Fruit fly (Drosophila melanogaster) whole organism, adult: ENCODE results near the gene Ipo9.

Experiments
- CG11617 ChIP-seq: fragments of 200-800 bp; sonication (Bioruptor generic); optimal IDR thresholded peaks from 2 replicates; lab custom pipeline; 2017; ENCODE audit warnings: mild to moderate bottlenecking, missing biosample characterization, missing genetic modification reagents, missing genetic modification characterization
- CG12768 ChIP-seq: fragments of 200-800 bp; sonication (Bioruptor generic); optimal IDR thresholded peaks from 2 replicates; lab custom pipeline; 2017; ENCODE audit warnings: missing biosample characterization, missing genetic modification characterization, mild to moderate bottlenecking, moderate library complexity, missing genetic modification reagents
- CG14711 ChIP-seq: fragments of 200-800 bp; sonication (Bioruptor generic); optimal IDR thresholded peaks from 2 replicates; lab custom pipeline; 2018; ENCODE audit warnings: missing biosample characterization, mild to moderate bottlenecking, missing genetic modification characterization, moderate library complexity
- CG1620 ChIP-seq: fragments of 200-800 bp; sonication (Bioruptor generic); optimal IDR thresholded peaks from 2 replicates; lab custom pipeline; 2016; ENCODE audit warnings: missing biosample characterization, missing genetic modification characterization
- CG33017 ChIP-seq: fragments of 200-800 bp; sonication (Bioruptor generic); optimal IDR thresholded peaks from 2 replicates; lab custom pipeline; 2018; ENCODE audit warnings: missing biosample characterization, mild to moderate bottlenecking, missing genetic modification characterization, moderate library complexity
- CG5204 ChIP-seq: fragments of 200-800 bp; sonication (Bioruptor generic); optimal IDR thresholded peaks from 2 replicates; lab custom pipeline; 2016; ENCODE audit warnings: missing biosample characterization, missing genetic modification characterization
- CG7045 ChIP-seq: fragments of 200-800 bp; sonication (Bioruptor generic); optimal IDR thresholded peaks from 2 replicates; lab custom pipeline; 2017; ENCODE audit warnings: missing biosample characterization, mild to moderate bottlenecking, missing genetic modification characterization
- CG7101 ChIP-seq: fragments of 200-800 bp; sonication (Bioruptor generic); optimal IDR thresholded peaks from 2 replicates; lab custom pipeline; 2018; ENCODE audit warnings: missing biosample characterization, mild to moderate bottlenecking, missing genetic modification characterization, moderate library complexity
- Clk ChIP-seq: fragments of 200-800 bp; sonication (Bioruptor generic); optimal IDR thresholded peaks from 2 replicates; lab custom pipeline; 2017; ENCODE audit warnings: missing biosample characterization, missing genetic modification characterization
- Crg-1 ChIP-seq: fragments of 200-800 bp; sonication (Bioruptor generic); optimal IDR thresholded peaks from 2 replicates; lab custom pipeline; 2016; ENCODE audit warnings: missing biosample characterization, missing genetic modification characterization
- Hr96 ChIP-seq: fragments of 200-800 bp; sonication (Bioruptor generic); optimal IDR thresholded peaks from 2 replicates; lab custom pipeline; 2016; ENCODE audit warnings: missing biosample characterization, missing genetic modification characterization
- Mnt ChIP-seq: fragments of 200-800 bp; sonication (Bioruptor generic); optimal IDR thresholded peaks from 2 replicates; lab custom pipeline; 2016; ENCODE audit warnings: missing biosample characterization, mild to moderate bottlenecking, missing genetic modification characterization
- bab1 ChIP-seq: fragments of 200-800 bp; sonication (Bioruptor generic); optimal IDR thresholded peaks from 3 replicates; lab custom pipeline; 2019; ENCODE audit warnings: missing biosample characterization, mild to moderate bottlenecking, missing genetic modification characterization, moderate library complexity
- cic ChIP-seq: fragments of 200-800 bp; sonication (Bioruptor generic); optimal IDR thresholded peaks from 2 replicates; lab custom pipeline; 2017; ENCODE audit warnings: missing biosample characterization, mild to moderate bottlenecking, missing genetic modification characterization, moderate library complexity
- cnc ChIP-seq, 2 experiments: fragments of >200 bp; optimal IDR thresholded peaks; 2 replicates each; lab custom pipeline; 2017
- kay ChIP-seq: fragments of 200-800 bp; sonication (Bioruptor generic); peaks from one replicate; lab custom pipeline; 2016; ENCODE audit warnings: missing biosample characterization, missing genetic modification characterization, borderline replicate concordance
- ovo ChIP-seq: fragments of 200-800 bp; sonication (Bioruptor generic); optimal IDR thresholded peaks from 2 replicates; lab custom pipeline; 2016; ENCODE audit warnings: missing biosample characterization, missing genetic modification characterization
- pad ChIP-seq: fragments of 200-800 bp; sonication (Bioruptor generic); optimal IDR thresholded peaks from 3 replicates; lab custom pipeline; 2017; ENCODE audit warnings: missing biosample characterization, missing genetic modification characterization, mild to moderate bottlenecking, moderate library complexity, missing genetic modification reagents
- tj ChIP-seq: fragments of 200-800 bp; sonication (Bioruptor generic); optimal IDR thresholded peaks from 3 replicates; lab custom pipeline; 2017; ENCODE audit warnings: missing biosample characterization, mild to moderate bottlenecking, missing genetic modification characterization, moderate library complexity
- toe ChIP-seq: fragments of 200-800 bp; sonication (Bioruptor generic); optimal IDR thresholded peaks from 2 replicates; lab custom pipeline; 2016; ENCODE audit warnings: missing biosample characterization, missing genetic modification characterization

Gene Ipo9

dm6 chr3R:11412371-11412770 lies at the start of gene Ipo9:
Ipo9 (plus strand) TSS chr3R:11412522.
- peak; percentile 19 for TF ChIP-seq bab1
- TF ChIP-seq CG12768 (GFP tag; lab: Kevin White, UChicago): no peak
- peak; percentile 40 for TF ChIP-seq CG7101
- no peak for TF ChIP-seq CG14711 (tag; lab: Kevin White, UChicago)
- TF ChIP-seq pad: no peak
- no peak for TF ChIP-seq CG5204 (GFP tag; lab: Kevin White, UChicago)
- peak; percentile 76 for TF ChIP-seq Mnt
- no peak for TF ChIP-seq CG1620 (GFP tag; lab: Kevin White, UChicago)
- no peak for TF ChIP-seq CG33017 (tag; lab: Kevin White, UChicago)
- no peak for TF ChIP-seq tj (GFP tag; lab: Kevin White, UChicago)
- TF ChIP-seq Crg-1: peak; percentile 18
- TF ChIP-seq toe (GFP tag; lab: Kevin White, UChicago): no peak
- no peak for TF ChIP-seq ovo (GFP tag; lab: Kevin White, UChicago)
- no peak for TF ChIP-seq CG11617 (GFP tag; lab: Kevin White, UChicago)
- TF ChIP-seq cnc (optimal IDR thresholded peaks at IDR 0.05; lab: Kevin White, UChicago): no peak
- no peak for TF ChIP-seq Hr96 (GFP tag; lab: Kevin White, UChicago)
- TF ChIP-seq cic: peak; percentile 1
- TF ChIP-seq CG7045: no peak
- TF ChIP-seq Clk (GFP tag; lab: Kevin White, UChicago): no peak
- peak; percentile 70 for TF ChIP-seq kay

dm6 chr3R:11363577-11363976 lies 48.7 kb upstream of the Ipo9 start:
- no peak for TF ChIP-seq CG14711 (tag; lab: Kevin White, UChicago)
- TF ChIP-seq pad: no peak
- no peak for TF ChIP-seq CG5204 (GFP tag; lab: Kevin White, UChicago)
- TF ChIP-seq Mnt: no peak
- TF ChIP-seq Clk (GFP tag; lab: Kevin White, UChicago): no peak
- TF ChIP-seq cic: no peak
- no peak for TF ChIP-seq CG11617 (GFP tag; lab: Kevin White, UChicago)
- TF ChIP-seq kay: no peak

dm6 chr3R:11366315-11366714 lies 46.0 kb upstream of the Ipo9 start:
- no peak for TF ChIP-seq ovo (GFP tag; lab: Kevin White, UChicago)
- TF ChIP-seq Hr96 (GFP tag; lab: Kevin White, UChicago): no peak
- TF ChIP-seq Clk (GFP tag; lab: Kevin White, UChicago): no peak
- no peak for TF ChIP-seq CG5204 (GFP tag; lab: Kevin White, UChicago)
- TF ChIP-seq CG1620 (GFP tag; lab: Kevin White, UChicago): no peak

- no peak for TF ChIP-seq CG14711 (tag; lab: Kevin White, UChicago)
- TF ChIP-seq CG7045: no peak
- no peak for TF ChIP-seq CG33017 (tag; lab: Kevin White, UChicago)
- TF ChIP-seq CG11617 (GFP tag; lab: Kevin White, UChicago): no peak
- no peak for TF ChIP-seq Hr96 (GFP tag; lab: Kevin White, UChicago)
- no peak for TF ChIP-seq pad
- no peak for TF ChIP-seq tj (GFP tag; lab: Kevin White, UChicago)
- TF ChIP-seq CG5204 (GFP tag; lab: Kevin White, UChicago): no peak
- TF ChIP-seq kay: no peak
- no peak for TF ChIP-seq CG1620 (GFP tag; lab: Kevin White, UChicago)
- no peak for TF ChIP-seq Crg-1
- no peak for TF ChIP-seq ovo (GFP tag; lab: Kevin White, UChicago)
These were observed 43.6 kb upstream of the Ipo9 start for dm6 chr3R:11368766-11369165.

dm6 chr3R:11370333-11370732 lies 42.0 kb upstream of the Ipo9 start:
- TF ChIP-seq CG14711 (tag; lab: Kevin White, UChicago): no peak
- no peak for TF ChIP-seq Crg-1
- TF ChIP-seq cnc (optimal IDR thresholded peaks at IDR 0.05; lab: Kevin White, UChicago): no peak
- no peak for TF ChIP-seq CG11617 (GFP tag; lab: Kevin White, UChicago)
- TF ChIP-seq Hr96 (GFP tag; lab: Kevin White, UChicago): no peak
- TF ChIP-seq CG5204 (GFP tag; lab: Kevin White, UChicago): no peak
- TF ChIP-seq bab1: no peak
- TF ChIP-seq CG1620 (GFP tag; lab: Kevin White, UChicago): no peak
- TF ChIP-seq Mnt: no peak
- no peak for TF ChIP-seq toe (GFP tag; lab: Kevin White, UChicago)
- TF ChIP-seq CG12768 (GFP tag; lab: Kevin White, UChicago): no peak
- TF ChIP-seq ovo (GFP tag; lab: Kevin White, UChicago): no peak
- TF ChIP-seq CG33017 (tag; lab: Kevin White, UChicago): no peak
- TF ChIP-seq cic: no peak

dm6 chr3R:11370805-11371204 lies 41.5 kb upstream of the Ipo9 start:
- TF ChIP-seq CG33017 (tag; lab: Kevin White, UChicago) (no peak), CG14711 (tag; lab: Kevin White, UChicago) (no peak), CG11617 (GFP tag; lab: Kevin White, UChicago) (no peak), Crg-1 (no peak), tj (GFP tag; lab: Kevin White, UChicago) (no peak)
